Worm (Caenorhabditis elegans) whole organism, L4 larva: Measurements from ENCODE around the gene Y66D12A.1.
A peak's percentile ranks its signal among the peaks of the same experiment; 100 is the strongest.

Source experiments
- F49E8.2 ChIP-seq: sonication (generic microtip); optimal IDR thresholded peaks from 2 replicates; lab custom pipeline; 2016; ENCODE audit warnings: missing compliant biosample characterization, mild to moderate bottlenecking, missing genetic modification characterization, borderline replicate concordance
- R02D3.7 ChIP-seq: fragments of 150-350 bp; sonication (generic microtip); optimal IDR thresholded peaks from 3 replicates; lab custom pipeline; 2014; ENCODE audit warnings: missing biosample characterization, missing genetic modification characterization
- Y5F2A.4 ChIP-seq: fragments of 200-800 bp; sonication (Bioruptor generic); optimal IDR thresholded peaks from 2 replicates; lab custom pipeline; 2018; ENCODE audit warnings: mild to moderate bottlenecking, missing genetic modification characterization, missing compliant biosample characterization
- Y75B8A.6 ChIP-seq: fragments of 200-800 bp; sonication (Bioruptor generic); IDR thresholded peaks from 2 replicates; pipeline ENCODE4 v1.3.6; 2022; ENCODE audit warnings: missing genetic modification reagents, missing genetic modification characterization, missing compliant biosample characterization
- ZK337.2 ChIP-seq: fragments of 200-800 bp; sonication (Bioruptor generic); IDR thresholded peaks from 2 replicates; pipeline ENCODE4 v1.3.6; 2022; ENCODE audit warnings: missing genetic modification reagents, missing genetic modification characterization, missing compliant biosample characterization
- aly-2 ChIP-seq: sonication (generic microtip); optimal IDR thresholded peaks from 2 replicates; lab custom pipeline; 2018; ENCODE audit warnings: missing biosample characterization, missing genetic modification characterization
- ceh-20 ChIP-seq: fragments of 200-800 bp; sonication (Bioruptor generic); IDR thresholded peaks from 2 replicates; pipeline ENCODE4 v1.3.6; 2022; ENCODE audit warnings: missing genetic modification reagents, missing genetic modification characterization, missing compliant biosample characterization
- ceh-44 ChIP-seq: fragments of 200-800 bp; sonication (Bioruptor generic); IDR thresholded peaks from 2 replicates; pipeline ENCODE4 v1.3.6; 2022; ENCODE audit warnings: missing genetic modification reagents, missing genetic modification characterization, missing compliant biosample characterization
- ces-1 ChIP-seq: fragments of 150-350 bp; sonication (generic microtip); optimal IDR thresholded peaks from 4 replicates; lab custom pipeline; 2014; ENCODE audit warnings: missing biosample characterization, missing genetic modification reagents, missing genetic modification characterization
- cey-2 ChIP-seq: sonication (generic microtip); optimal IDR thresholded peaks from 3 replicates; lab custom pipeline; 2017; ENCODE audit warnings: missing genetic modification characterization, mild to moderate bottlenecking, missing compliant biosample characterization, antibody characterized with exemption, borderline replicate concordance; ENCODE audit not compliant: insufficient read depth
- daf-16 ChIP-seq, 3 experiments: sonication (generic microtip); optimal IDR thresholded peaks; 2 replicates each; lab custom pipeline; 2016 to 2017; ENCODE audit warnings: missing genetic modification characterization in 3 of 3, missing genetic modification reagents in 3 of 3, mild to moderate bottlenecking in 2 of 3, missing compliant biosample characterization in 2 of 3, missing biosample characterization in 1 of 3, moderate library complexity in 1 of 3
- dmd-6 ChIP-seq: fragments of 200-800 bp; sonication (Bioruptor generic); IDR thresholded peaks from 2 replicates; pipeline ENCODE4 v1.3.6; 2022; ENCODE audit warnings: missing genetic modification reagents, missing genetic modification characterization, missing compliant biosample characterization
- dmd-9 ChIP-seq: fragments of 200-800 bp; sonication (Bioruptor generic); IDR thresholded peaks from 2 replicates; pipeline ENCODE4 v1.3.6; 2022; ENCODE audit warnings: missing genetic modification reagents, missing genetic modification characterization, missing compliant biosample characterization
- duxl-1 ChIP-seq: sonication (generic microtip); optimal IDR thresholded peaks from 2 replicates; lab custom pipeline; 2016; ENCODE audit warnings: mild to moderate bottlenecking, missing genetic modification characterization, moderate library complexity, missing compliant biosample characterization; ENCODE audit not compliant: poor library complexity
- dve-1 ChIP-seq: sonication (generic microtip); optimal IDR thresholded peaks from 2 replicates; lab custom pipeline; 2017; ENCODE audit warnings: antibody characterized with exemption, mild to moderate bottlenecking, missing genetic modification characterization, missing compliant biosample characterization; ENCODE audit not compliant: insufficient read depth
- egl-43 ChIP-seq: fragments of 200-800 bp; sonication (Bioruptor generic); IDR thresholded peaks from 2 replicates; pipeline ENCODE4 v1.3.6; 2022; ENCODE audit warnings: missing genetic modification reagents, missing genetic modification characterization, missing compliant biosample characterization
- fos-1 ChIP-seq: fragments of 150-350 bp; optimal IDR thresholded peaks from 2 replicates; lab custom pipeline; 2014; ENCODE audit warnings: missing biosample characterization, missing genetic modification characterization
- hif-1 ChIP-seq, 2 experiments: sonication (generic microtip); optimal IDR thresholded peaks; 2 replicates each; lab custom pipeline; 2016 to 2017; ENCODE audit warnings: missing compliant biosample characterization in 2 of 2, missing genetic modification characterization in 2 of 2, missing genetic modification reagents in 2 of 2, missing genotype in 2 of 2, mild to moderate bottlenecking in 1 of 2
- hlh-11 ChIP-seq: fragments of 200-800 bp; sonication (Bioruptor generic); optimal IDR thresholded peaks from 2 replicates; lab custom pipeline; 2018; ENCODE audit warnings: mild to moderate bottlenecking, missing genetic modification characterization, missing compliant biosample characterization
- hmg-1.1 ChIP-seq: fragments of 200-800 bp; sonication (Bioruptor generic); IDR thresholded peaks from 2 replicates; pipeline ENCODE4 v1.3.6; 2022; ENCODE audit warnings: missing genetic modification reagents, missing genetic modification characterization, missing compliant biosample characterization
- lsy-2 ChIP-seq, 2 experiments: fragments of 150-350 bp in 1 of 2; sonication (generic microtip) in 1 of 2; optimal IDR thresholded peaks; 2 replicates each; lab custom pipeline; 2014 to 2017; ENCODE audit warnings: missing biosample characterization in 2 of 2, missing genetic modification characterization in 2 of 2
- madf-9 ChIP-seq: fragments of 200-800 bp; sonication (Bioruptor generic); conservative IDR thresholded peaks from 2 replicates; pipeline ENCODE4 v1.3.6; 2022; ENCODE audit warnings: missing genetic modification reagents, missing genetic modification characterization, missing compliant biosample characterization
- mep-1 ChIP-seq: fragments of 150-350 bp; sonication (generic microtip); optimal IDR thresholded peaks from 3 replicates; lab custom pipeline; 2014; ENCODE audit warnings: missing biosample characterization, missing genetic modification characterization
- mes-2 ChIP-seq: sonication (generic microtip); optimal IDR thresholded peaks from 2 replicates; lab custom pipeline; 2016; ENCODE audit warnings: missing genotype, mild to moderate bottlenecking, missing genetic modification characterization, missing compliant biosample characterization; ENCODE audit not compliant: poor library complexity, severe bottlenecking
- mxl-3 ChIP-seq: fragments of 200-800 bp; sonication (Bioruptor generic); optimal IDR thresholded peaks from 2 replicates; lab custom pipeline; 2018; ENCODE audit warnings: mild to moderate bottlenecking, missing genetic modification characterization, missing compliant biosample characterization
- nhr-102 ChIP-seq: sonication (generic microtip); optimal IDR thresholded peaks from 2 replicates; lab custom pipeline; 2016; ENCODE audit warnings: mild to moderate bottlenecking, missing genetic modification characterization, moderate library complexity, missing compliant biosample characterization
- nhr-111 ChIP-seq: fragments of 200-800 bp; sonication (Bioruptor generic); optimal IDR thresholded peaks from 2 replicates; lab custom pipeline; 2018; ENCODE audit warnings: mild to moderate bottlenecking, missing genetic modification characterization, missing compliant biosample characterization
- nhr-25 ChIP-seq: sonication (generic microtip); optimal IDR thresholded peaks from 2 replicates; lab custom pipeline; 2017; ENCODE audit warnings: missing genetic modification characterization, mild to moderate bottlenecking, missing compliant biosample characterization, antibody characterized with exemption, moderate library complexity, borderline replicate concordance; ENCODE audit not compliant: insufficient read depth
- nhr-28 ChIP-seq: fragments of 150-350 bp; optimal IDR thresholded peaks from 2 replicates; lab custom pipeline; 2014; ENCODE audit warnings: missing biosample characterization, missing genetic modification characterization
- nhr-42 ChIP-seq: fragments of 200-800 bp; sonication (Bioruptor generic); IDR thresholded peaks from 2 replicates; pipeline ENCODE4 v1.3.6; 2022; ENCODE audit warnings: missing genetic modification characterization, missing compliant biosample characterization
- pqm-1 ChIP-seq: sonication (generic microtip); optimal IDR thresholded peaks from 2 replicates; lab custom pipeline; 2017; ENCODE audit warnings: missing biosample characterization, missing genetic modification characterization
- rbr-2 ChIP-seq: sonication (generic microtip); optimal IDR thresholded peaks from 2 replicates; lab custom pipeline; 2016; ENCODE audit warnings: missing genotype, missing genetic modification characterization, missing compliant biosample characterization
- saeg-2 ChIP-seq: fragments of 200-800 bp; sonication (Bioruptor generic); IDR thresholded peaks from 2 replicates; pipeline ENCODE4 v1.3.6; 2022; ENCODE audit warnings: missing genetic modification reagents, missing genetic modification characterization, missing compliant biosample characterization
- set-16 ChIP-seq: fragments of 200-800 bp; sonication (Bioruptor generic); IDR thresholded peaks from 2 replicates; pipeline ENCODE4 v1.3.6; 2022; ENCODE audit warnings: missing genetic modification reagents, missing genetic modification characterization, missing compliant biosample characterization
- skn-1 ChIP-seq: fragments of 150-350 bp; optimal IDR thresholded peaks from 2 replicates; lab custom pipeline; 2014; ENCODE audit warnings: missing biosample characterization, missing genetic modification characterization
- snpc-1.2 ChIP-seq: fragments of 200-800 bp; sonication (Bioruptor generic); IDR thresholded peaks from 2 replicates; pipeline ENCODE4 v1.3.6; 2022; ENCODE audit warnings: missing genetic modification reagents, missing genetic modification characterization, missing compliant biosample characterization
- spr-1 ChIP-seq: sonication (generic microtip); optimal IDR thresholded peaks from 2 replicates; lab custom pipeline; 2016; ENCODE audit warnings: mild to moderate bottlenecking, missing genetic modification characterization, missing compliant biosample characterization
- spr-3 ChIP-seq: fragments of 200-800 bp; sonication (Bioruptor generic); optimal IDR thresholded peaks from 2 replicates; lab custom pipeline; 2018; ENCODE audit warnings: mild to moderate bottlenecking, missing genetic modification characterization, missing compliant biosample characterization
- tag-97 ChIP-seq: fragments of 200-800 bp; sonication (Bioruptor generic); IDR thresholded peaks from 2 replicates; pipeline ENCODE4 v1.3.6; 2022; ENCODE audit warnings: missing genetic modification characterization, missing compliant biosample characterization
- unc-130 ChIP-seq: sonication (generic microtip); optimal IDR thresholded peaks from 2 replicates; lab custom pipeline; 2016; ENCODE audit warnings: missing genetic modification reagents, missing genetic modification characterization, missing compliant biosample characterization
- zfp-3 ChIP-seq: fragments of 200-800 bp; sonication (Bioruptor generic); conservative IDR thresholded peaks from 2 replicates; pipeline ENCODE4 v1.3.6; 2022; ENCODE audit warnings: missing genetic modification reagents, missing genetic modification characterization, missing compliant biosample characterization
- zip-11 ChIP-seq: fragments of 200-800 bp; sonication (Bioruptor generic); IDR thresholded peaks from 2 replicates; pipeline ENCODE4 v1.3.6; 2022; ENCODE audit warnings: missing genetic modification characterization, missing compliant biosample characterization
- ztf-7 ChIP-seq: fragments of 150-350 bp; optimal IDR thresholded peaks from 2 replicates; lab custom pipeline; 2014; ENCODE audit warnings: missing biosample characterization, missing genetic modification characterization

Gene Y66D12A.1

DNA sequence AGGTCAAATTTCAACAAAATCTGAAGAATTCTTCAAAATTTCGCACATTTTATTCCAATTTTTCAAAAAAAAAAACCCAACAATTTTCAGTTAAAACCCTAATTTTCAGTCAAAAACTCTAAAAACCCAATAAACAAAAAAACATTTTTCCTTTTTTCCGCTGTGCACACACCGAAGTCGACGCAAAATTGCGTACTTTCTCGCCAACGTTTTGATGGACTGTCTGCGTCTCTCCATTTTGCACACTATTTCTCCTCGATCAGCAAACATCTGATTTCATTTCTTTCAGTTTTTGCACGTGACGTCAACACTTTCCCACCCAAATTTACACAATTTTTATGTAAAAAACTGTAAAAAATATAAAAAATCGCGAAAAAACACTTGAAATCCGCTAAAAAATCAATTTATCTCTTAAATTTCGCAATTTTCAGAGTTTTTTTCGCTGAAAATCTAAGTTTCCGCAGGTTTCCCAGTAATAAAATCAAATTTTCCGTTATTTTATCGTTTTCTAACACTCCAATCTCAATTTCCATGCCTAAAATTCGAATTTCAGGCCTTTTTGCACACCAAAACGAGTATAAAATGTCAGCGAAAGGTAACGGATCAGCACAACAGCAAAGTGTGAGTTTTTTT lies 49.3 kb downstream of the Y66D12A.1 start, which contains the start of gene crh-1 (continued):
- TF ChIP-seq egl-43 (GFP tag; lab: Robert Waterston, UW), result no peak
- TF ChIP-seq aly-2 (tag; lab: Kevin White, UChicago), result no peak
- no peak for TF ChIP-seq ces-1 (GFP tag; lab: Kevin White, UChicago)
- peak; percentile 45 for TF ChIP-seq spr-1
- no peak for TF ChIP-seq cey-2 (tag; lab: Kevin White, UChicago)
- no peak for TF ChIP-seq nhr-25 (tag; lab: Kevin White, UChicago)
- peak; percentile 83 for TF ChIP-seq mep-1
- TF ChIP-seq mes-2 (tag; lab: Kevin White, UChicago), result peak; percentile 79
- peak; percentile 60 for TF ChIP-seq nhr-28 (tag; lab: Kevin White, UChicago)
- peak in 1 of 2 experiments; percentile 85 for TF ChIP-seq lsy-2 (tag; optimal IDR thresholded peaks at IDR 0.05; lab: Kevin White, UChicago)
- peak; percentile 47; the same call in 1 of the 2 replicates for TF ChIP-seq ceh-20
- TF ChIP-seq daf-16 (GFP tag; optimal IDR thresholded peaks at IDR 0.05; lab: Kevin White, UChicago), result peak in 1 of 2 experiments; percentile 35
- TF ChIP-seq daf-16 (tag; optimal IDR thresholded peaks at IDR 0.05; lab: Kevin White, UChicago), result peak; percentile 86
- no peak for TF ChIP-seq zip-11 (GFP tag; lab: Robert Waterston, UW)
- peak in 1 of 2 experiments; percentile 55 for TF ChIP-seq hif-1 (tag; optimal IDR thresholded peaks at IDR 0.05; lab: Kevin White, UChicago)
- TF ChIP-seq R02D3.7 (tag; lab: Kevin White, UChicago), result no peak
- no peak for TF ChIP-seq skn-1 (tag; lab: Kevin White, UChicago)
- peak; percentile 61 for TF ChIP-seq rbr-2 (tag; lab: Kevin White, UChicago)
- TF ChIP-seq zfp-3 (GFP tag; lab: Robert Waterston, UW), result 0 out of 2 replicates have a peak, but pooled peaks have one; percentile 41
- TF ChIP-seq dve-1 (tag; lab: Kevin White, UChicago), result peak; percentile 83
- TF ChIP-seq madf-9 (GFP tag; lab: Robert Waterston, UW), result no peak
- TF ChIP-seq nhr-111 (GFP tag; lab: Kevin White, UChicago), result no peak
- no peak for TF ChIP-seq F49E8.2
- no peak for TF ChIP-seq fos-1 (tag; lab: Kevin White, UChicago)
- TF ChIP-seq ztf-7 (tag; lab: Kevin White, UChicago), result peak; percentile 58
- peak; percentile 63 for TF ChIP-seq nhr-102 (tag; lab: Kevin White, UChicago)
- 0 out of 2 replicates have a peak, but pooled peaks have one; percentile 58 for TF ChIP-seq dmd-9
- no peak for TF ChIP-seq unc-130 (GFP tag; lab: Kevin White, UChicago)
- TF ChIP-seq ZK337.2 (GFP tag; lab: Robert Waterston, UW), result no peak
- no peak for TF ChIP-seq tag-97 (GFP tag; lab: Robert Waterston, UW)
- TF ChIP-seq ceh-44 (GFP tag; lab: Robert Waterston, UW), result no peak
- peak; percentile 97 for TF ChIP-seq hlh-11 (tag; lab: Kevin White, UChicago)
- TF ChIP-seq mxl-3, result peak; percentile 33
- TF ChIP-seq nhr-42 (GFP tag; lab: Robert Waterston, UW), result no peak
- TF ChIP-seq duxl-1, result peak; percentile 45
- peak; percentile 61 for TF ChIP-seq hmg-1.1 (GFP tag; lab: Robert Waterston, UW)

DNA sequence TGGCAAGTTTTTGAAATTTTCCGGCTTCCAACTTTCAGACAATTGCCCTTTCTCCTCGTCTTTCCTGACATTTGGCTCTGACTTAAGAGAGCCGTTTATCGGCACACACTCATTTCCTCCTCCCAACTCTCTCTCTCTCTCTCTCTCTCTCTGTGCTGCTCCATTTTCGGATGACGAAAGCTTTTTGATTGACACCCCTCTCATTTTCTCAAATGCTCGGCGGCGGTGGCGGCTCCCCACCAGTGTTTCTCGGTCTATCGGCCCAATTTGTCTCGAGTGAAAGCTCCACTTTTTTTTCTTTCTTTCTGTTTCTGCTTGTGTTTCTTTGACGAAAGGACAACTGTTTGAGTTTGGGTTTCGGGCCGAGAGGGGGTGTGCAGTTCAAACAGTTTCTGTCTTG lies 51.8 kb downstream of the Y66D12A.1 start:
- TF ChIP-seq hmg-1.1 (GFP tag; lab: Robert Waterston, UW) (0 out of 2 replicates have a peak, but pooled peaks have one; percentile 32), set-16 (GFP tag; lab: Robert Waterston, UW) (peak; percentile 58), skn-1 (tag; lab: Kevin White, UChicago) (no peak), Y5F2A.4 (GFP tag; lab: Kevin White, UChicago) (no peak), dmd-6 (peak; percentile 32; the same call in 1 of the 2 replicates), saeg-2 (no peak), snpc-1.2 (no peak), pqm-1 (tag; lab: Kevin White, UChicago) (no peak), spr-3 (GFP tag; lab: Kevin White, UChicago) (no peak), ceh-20 (no peak), egl-43 (GFP tag; lab: Robert Waterston, UW) (0 out of 2 replicates have a peak, but pooled peaks have one; percentile 23), Y75B8A.6 (GFP tag; lab: Robert Waterston, UW) (0 out of 2 replicates have a peak, but pooled peaks have one; percentile 20)
